Worm (Caenorhabditis elegans) whole organism, young adult: ENCODE results near the gene srt-30.

ENCODE experiments used
- B0019.2 ChIP-seq: fragments of 200-800 bp; sonication (Bioruptor generic); conservative IDR thresholded peaks from 2 replicates; pipeline ENCODE4 v1.3.6; 2022; ENCODE audit warnings: missing genetic modification reagents, missing genetic modification characterization, missing compliant biosample characterization
- C17E4.6 ChIP-seq: fragments of 200-800 bp; sonication (Bioruptor generic); IDR thresholded peaks from 2 replicates; pipeline ENCODE4 v1.3.6; 2022; ENCODE audit warnings: missing genetic modification reagents, missing genetic modification characterization, missing compliant biosample characterization
- F57C9.4 ChIP-seq: sonication (generic microtip); optimal IDR thresholded peaks from 2 replicates; lab custom pipeline; 2017; ENCODE audit warnings: mild to moderate bottlenecking, missing genetic modification characterization, missing compliant biosample characterization
- T07F8.4 ChIP-seq: sonication (generic microtip); optimal IDR thresholded peaks from 2 replicates; lab custom pipeline; 2016; ENCODE audit warnings: mild to moderate bottlenecking, missing genetic modification characterization, moderate library complexity, missing compliant biosample characterization
- Y95B8A.8 ChIP-seq: fragments of 200-800 bp; sonication (Bioruptor generic); IDR thresholded peaks from 2 replicates; pipeline ENCODE4 v1.3.6; 2022; ENCODE audit warnings: missing genetic modification reagents, missing genetic modification characterization, missing compliant biosample characterization
- ZK185.1 ChIP-seq: sonication (generic microtip); optimal IDR thresholded peaks from 2 replicates; lab custom pipeline; 2016; ENCODE audit warnings: mild to moderate bottlenecking, missing genetic modification characterization, missing compliant biosample characterization; ENCODE audit not compliant: poor library complexity, severe bottlenecking
- ama-1 ChIP-seq, 3 experiments: fragments of 150-350 bp in 1 of 3; sonication (generic microtip) in 2 of 3; optimal IDR thresholded peaks; 2 replicates each; lab custom pipeline; 2014 to 2018; ENCODE audit warnings: missing biosample characterization in 2 of 3, missing genetic modification characterization in 2 of 3, missing genetic modification reagents in 2 of 3
- ccch-3 ChIP-seq: fragments of 200-800 bp; sonication (Bioruptor generic); optimal IDR thresholded peaks from 2 replicates; lab custom pipeline; 2018; ENCODE audit warnings: mild to moderate bottlenecking, missing genetic modification characterization, missing compliant biosample characterization
- cebp-1 ChIP-seq, 2 experiments: fragments of 200-800 bp in 1 of 2; sonication (Bioruptor generic) in 1 of 2; sonication (generic microtip) in 1 of 2; IDR thresholded peaks in 1 of 2; optimal IDR thresholded peaks in 1 of 2; 2 replicates each; pipeline versions ENCODE4 v1.3.6 to Lab custom; 2017 to 2022; ENCODE audit warnings: missing compliant biosample characterization in 2 of 2, missing genetic modification characterization in 2 of 2, mild to moderate bottlenecking in 1 of 2, missing genetic modification reagents in 1 of 2, moderate library complexity in 1 of 2
- cebp-2 ChIP-seq: fragments of 200-800 bp; sonication (Bioruptor generic); IDR thresholded peaks from 2 replicates; pipeline ENCODE4 v1.3.6; 2022; ENCODE audit warnings: missing genetic modification characterization, missing compliant biosample characterization
- madf-6 ChIP-seq: fragments of 200-800 bp; sonication (Bioruptor generic); IDR thresholded peaks from 2 replicates; pipeline ENCODE4 v1.3.6; 2022; ENCODE audit warnings: missing genetic modification reagents, missing genetic modification characterization, missing compliant biosample characterization
- unc-62 ChIP-seq: fragments of 150-350 bp; optimal IDR thresholded peaks from 2 replicates; lab custom pipeline; 2014; ENCODE audit warnings: missing biosample characterization, missing genetic modification reagents, missing genetic modification characterization
- ztf-22 ChIP-seq: fragments of 200-800 bp; sonication (Bioruptor generic); optimal IDR thresholded peaks from 2 replicates; lab custom pipeline; 2018; ENCODE audit warnings: mild to moderate bottlenecking, missing genetic modification characterization, moderate library complexity, missing compliant biosample characterization

DNA sequence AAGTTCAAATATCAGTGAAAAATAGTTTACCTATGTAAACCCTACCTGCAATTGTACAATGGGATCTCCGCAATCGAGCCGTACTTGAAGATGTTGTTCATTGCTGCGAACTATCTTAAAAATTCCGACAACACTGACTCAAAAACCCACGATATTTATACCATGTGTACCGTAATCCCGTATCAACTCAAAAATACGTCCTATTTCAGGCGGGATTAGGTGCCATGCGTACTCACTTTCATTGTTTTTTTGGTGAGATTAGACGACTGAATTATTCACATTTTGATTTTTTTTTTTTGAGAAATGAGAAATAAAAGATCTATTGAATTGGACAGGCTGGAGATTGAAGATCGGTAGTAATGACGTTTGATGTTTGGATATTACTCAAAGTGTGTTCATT, at the start of gene srt-30:
- TF ChIP-seq ccch-3 (GFP tag; lab: Kevin White, UChicago) (no peak), cebp-1 (GFP tag; IDR thresholded peaks at IDR 0.05; lab: Robert Waterston, UW) (no peak), cebp-1 (tag; optimal IDR thresholded peaks at IDR 0.05; lab: Kevin White, UChicago) (no peak), ama-1 (optimal IDR thresholded peaks at IDR 0.05; lab: Kevin White, UChicago) (no peak), ama-1 (GFP tag; optimal IDR thresholded peaks at IDR 0.05; lab: Kevin White, UChicago) (no peak), unc-62 (GFP tag; lab: Kevin White, UChicago) (no peak), ztf-22 (no peak), T07F8.4 (tag; lab: Kevin White, UChicago) (no peak), C17E4.6 (GFP tag; lab: Robert Waterston, UW) (no peak), B0019.2 (GFP tag; lab: Robert Waterston, UW) (no peak), F57C9.4 (no peak), cebp-2 (GFP tag; lab: Robert Waterston, UW) (no peak), ZK185.1 (tag; lab: Kevin White, UChicago) (no peak), madf-6 (no peak), Y95B8A.8 (GFP tag; lab: Robert Waterston, UW) (no peak)
